Fruit fly (Drosophila melanogaster): Measurements from ENCODE around the gene hwt.

Gene hwt

dm6 chrX:12595610-12596336 lies 27.5 kb upstream of the hwt start, which contains the start of the genes CG1824 and Sec16:
TSS of gene CG1824 (minus strand) at chrX:12595624.
TSS of gene Sec16 (plus strand) at chrX:12596047.
- peak; percentile 54 for TF ChIP-seq CG15696 (tag; optimal IDR thresholded peaks at IDR 0.05)
- no peak for TF ChIP-seq CG17912 (GFP tag; optimal IDR thresholded peaks at IDR 0.05)
- no peak for TF ChIP-seq pfk (GFP tag; optimal IDR thresholded peaks at IDR 0.05)
- peak; percentile 16 for TF ChIP-seq Fer3 (tag; optimal IDR thresholded peaks at IDR 0.05)
- TF ChIP-seq Myb (GFP tag; optimal IDR thresholded peaks at IDR 0.05): peak; percentile 9
- TF ChIP-seq sens-2 (GFP tag; IDR thresholded peaks at IDR 0.05): no peak
- peak; percentile 59 for TF ChIP-seq MESR4 (GFP tag; optimal IDR thresholded peaks at IDR 0.05)
- no peak for TF ChIP-seq crc (GFP tag; optimal IDR thresholded peaks at IDR 0.05)
- TF ChIP-seq z (GFP tag; IDR thresholded peaks at IDR 0.05): no peak
- peak; percentile 63 for TF ChIP-seq Dref (GFP tag; IDR thresholded peaks at IDR 0.05)
- no peak for TF ChIP-seq H15 (GFP tag; IDR thresholded peaks at IDR 0.05)
- no peak for TF ChIP-seq CG33213 (GFP tag; optimal IDR thresholded peaks at IDR 0.05)
- no peak for TF ChIP-seq Hey (tag; optimal IDR thresholded peaks at IDR 0.05)
- no peak for TF ChIP-seq tna (GFP tag; IDR thresholded peaks at IDR 0.05; ENCODE audit: partially characterized antibody)
- peak; percentile 5 for TF ChIP-seq CG15073 (GFP tag; optimal IDR thresholded peaks at IDR 0.05)
- peak; percentile 18 for TF ChIP-seq CG10654 (GFP tag; optimal IDR thresholded peaks at IDR 0.05)
- TF ChIP-seq cato (GFP tag; optimal IDR thresholded peaks at IDR 0.05; ENCODE audit: borderline replicate concordance): peak; percentile 22
- TF ChIP-seq pzg (GFP tag; optimal IDR thresholded peaks at IDR 0.05): peak; percentile 16
- no peak; the same call in 2 of the 3 replicates for TF ChIP-seq zen2 (GFP tag; IDR thresholded peaks at IDR 0.05; ENCODE audit: partially characterized antibody)
- TF ChIP-seq Rfx (GFP tag; IDR thresholded peaks at IDR 0.05): peak; percentile 51
- no peak for TF ChIP-seq Dp (GFP tag; optimal IDR thresholded peaks at IDR 0.05)
- TF ChIP-seq CG8944 (GFP tag; optimal IDR thresholded peaks at IDR 0.05): no peak
- TF ChIP-seq ato (GFP tag; IDR thresholded peaks at IDR 0.05; ENCODE audit: partially characterized antibody): no peak
- 0 out of 3 replicates have a peak, but pooled peaks have one; percentile 7 for TF ChIP-seq CG7357 (GFP tag; IDR thresholded peaks at IDR 0.05)
- TF ChIP-seq CG12236 (GFP tag; optimal IDR thresholded peaks at IDR 0.05): no peak
- TF ChIP-seq dpn (GFP tag; optimal IDR thresholded peaks at IDR 0.05): peak; percentile 21 to 46
- peak; percentile 20 for TF ChIP-seq nerfin-1 (tag; optimal IDR thresholded peaks at IDR 0.05)
- TF ChIP-seq CG7556 (GFP tag; optimal IDR thresholded peaks at IDR 0.05): peak; percentile 51
- peak; percentile 1 for TF ChIP-seq fu2 (GFP tag; optimal IDR thresholded peaks at IDR 0.05)
- no peak for TF ChIP-seq aop (GFP tag; IDR thresholded peaks at IDR 0.05)
- no peak for TF ChIP-seq mirr (GFP tag; optimal IDR thresholded peaks at IDR 0.05)
- peak; percentile 66 for TF ChIP-seq Nf-YC (tag; optimal IDR thresholded peaks at IDR 0.05)
- no peak for TF ChIP-seq CG10959 (GFP tag; IDR thresholded peaks at IDR 0.05)
- TF ChIP-seq Neu2 (GFP tag; optimal IDR thresholded peaks at IDR 0.05; ENCODE audit: borderline replicate concordance): no peak
- TF ChIP-seq inv (GFP tag; IDR thresholded peaks at IDR 0.05; ENCODE audit: partially characterized antibody): peak; percentile 21; the same call in 1 of the 2 replicates
- TF ChIP-seq Xbp1 (GFP tag; optimal IDR thresholded peaks at IDR 0.05): peak; percentile 36
- 0 out of 2 replicates have a peak, but pooled peaks have one; percentile 28 for TF ChIP-seq sisA (GFP tag; IDR thresholded peaks at IDR 0.05)
- no peak for TF ChIP-seq h (optimal IDR thresholded peaks at IDR 0.05)
- TF ChIP-seq vnd (GFP tag; IDR thresholded peaks at IDR 0.05; ENCODE audit: partially characterized antibody): no peak
- TF ChIP-seq CG30020 (tag; optimal IDR thresholded peaks at IDR 0.05): peak; percentile 52
- TF ChIP-seq CHES-1-like (GFP tag; optimal IDR thresholded peaks at IDR 0.05): peak; percentile 0
- peak; percentile 45 for TF ChIP-seq CG8924 (tag; optimal IDR thresholded peaks at IDR 0.05)
- peak; percentile 44 for TF ChIP-seq HLH54F (GFP tag; optimal IDR thresholded peaks at IDR 0.05)
- no peak for TF ChIP-seq disco-r (GFP tag; optimal IDR thresholded peaks at IDR 0.05)
- no peak for TF ChIP-seq Camta (GFP tag; optimal IDR thresholded peaks at IDR 0.05)
- TF ChIP-seq ab (GFP tag; optimal IDR thresholded peaks at IDR 0.05): no peak
- no peak for TF ChIP-seq CG3407 (GFP tag; optimal IDR thresholded peaks at IDR 0.05)
- TF ChIP-seq PHDP (tag; optimal IDR thresholded peaks at IDR 0.05): no peak
- no peak for TF ChIP-seq CG15601 (tag; optimal IDR thresholded peaks at IDR 0.05)
